Worm (Caenorhabditis elegans): ENCODE data around the gene F33A8.7.

F33A8.7 gene

ce11 chrII:11025566-11025965 lies at the start of gene F33A8.7:
TSS of gene F33A8.7 (minus strand) at chrII:11025666.
- TF ChIP-seq ztf-23 (GFP tag; IDR thresholded peaks at IDR 0.05), result no peak
- no peak for TF ChIP-seq cog-1 (tag; optimal IDR thresholded peaks at IDR 0.05)
- no peak for TF ChIP-seq klf-2 (GFP tag; conservative IDR thresholded peaks at IDR 0.05)
- TF ChIP-seq med-1 (GFP tag; optimal IDR thresholded peaks at IDR 0.05; ENCODE audit: insufficient read depth), result no peak
- TF ChIP-seq ztf-29 (GFP tag; IDR thresholded peaks at IDR 0.05), result no peak
- no peak for TF ChIP-seq flt-1 (GFP tag; IDR thresholded peaks at IDR 0.05)
- no peak for TF ChIP-seq T22C8.4 (GFP tag; IDR thresholded peaks at IDR 0.05)
- no peak for TF ChIP-seq ref-1 (GFP tag; conservative IDR thresholded peaks at IDR 0.05)

- no peak for TF ChIP-seq cog-1 (tag; optimal IDR thresholded peaks at IDR 0.05)
- no peak for TF ChIP-seq T22C8.4 (GFP tag; IDR thresholded peaks at IDR 0.05)
- no peak for TF ChIP-seq tab-1 (GFP tag; IDR thresholded peaks at IDR 0.05)
- TF ChIP-seq flt-1 (GFP tag; IDR thresholded peaks at IDR 0.05), result no peak
- TF ChIP-seq ref-1 (GFP tag; conservative IDR thresholded peaks at IDR 0.05), result no peak
- no peak for TF ChIP-seq med-1 (GFP tag; optimal IDR thresholded peaks at IDR 0.05; ENCODE audit: insufficient read depth)
- no peak for TF ChIP-seq ztf-23 (GFP tag; IDR thresholded peaks at IDR 0.05)
- TF ChIP-seq klf-2 (GFP tag; conservative IDR thresholded peaks at IDR 0.05), result no peak
- TF ChIP-seq ztf-29 (GFP tag; IDR thresholded peaks at IDR 0.05), result no peak
Measured at ce11 chrII:11072565-11072964, 47.1 kb upstream of the F33A8.7 start.

ce11 chrII:11064191-11064695 lies 38.8 kb upstream of the F33A8.7 start:
- TF ChIP-seq flt-1 (GFP tag; IDR thresholded peaks at IDR 0.05) (no peak), ref-1 (GFP tag; conservative IDR thresholded peaks at IDR 0.05) (no peak), med-1 (GFP tag; optimal IDR thresholded peaks at IDR 0.05; ENCODE audit: insufficient read depth) (no peak), cog-1 (tag; optimal IDR thresholded peaks at IDR 0.05) (no peak), tab-1 (GFP tag; IDR thresholded peaks at IDR 0.05) (no peak), klf-2 (GFP tag; conservative IDR thresholded peaks at IDR 0.05) (no peak), ztf-29 (GFP tag; IDR thresholded peaks at IDR 0.05) (no peak)

DNA sequence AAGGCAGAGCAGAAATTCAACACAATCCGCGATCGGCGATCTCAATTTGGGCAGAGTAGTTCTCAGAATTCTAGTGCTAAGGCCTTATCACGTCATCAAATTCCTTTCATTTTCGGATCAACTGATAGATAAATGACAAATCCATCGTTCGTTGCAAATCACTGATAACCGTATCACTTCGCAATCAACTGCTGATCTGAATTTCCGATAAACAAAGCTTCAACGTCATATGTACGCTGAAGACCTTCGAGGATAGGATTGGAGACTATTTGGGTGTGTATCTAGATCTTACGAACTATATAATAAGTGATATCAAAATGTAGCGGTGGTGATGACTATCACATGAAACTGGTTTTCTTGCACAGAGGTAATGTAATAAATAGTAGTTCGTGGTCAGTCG lies 31.8 kb upstream of the F33A8.7 start:
- TF ChIP-seq cog-1 (tag; optimal IDR thresholded peaks at IDR 0.05) (no peak), ztf-23 (GFP tag; IDR thresholded peaks at IDR 0.05) (no peak), flt-1 (GFP tag; IDR thresholded peaks at IDR 0.05) (no peak), klf-2 (GFP tag; conservative IDR thresholded peaks at IDR 0.05) (no peak), ztf-29 (GFP tag; IDR thresholded peaks at IDR 0.05) (no peak), T22C8.4 (GFP tag; IDR thresholded peaks at IDR 0.05) (no peak), med-1 (GFP tag; optimal IDR thresholded peaks at IDR 0.05; ENCODE audit: insufficient read depth) (no peak)

DNA sequence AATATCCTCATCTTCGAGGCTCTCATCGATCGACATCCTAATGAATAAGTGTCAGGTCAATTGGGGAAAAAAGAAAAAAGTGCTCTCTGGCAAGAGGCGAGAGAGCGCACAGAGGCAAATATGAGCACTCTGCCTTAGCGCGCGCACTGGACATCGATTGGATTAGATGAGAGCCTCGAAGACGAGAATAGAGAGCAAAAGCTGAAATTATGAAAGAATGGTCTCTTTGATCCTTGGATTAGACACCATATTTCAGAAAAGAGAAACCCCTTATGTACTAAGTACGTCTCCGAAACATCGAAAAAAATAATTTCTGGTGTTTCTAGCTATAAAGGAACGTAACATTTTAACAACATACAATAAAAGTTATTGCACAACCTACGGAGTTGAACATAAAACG lies 29.8 kb upstream of the F33A8.7 start, which contains the start of gene F45E10.2:
Gene F45E10.2, minus strand, starts transcription at position 101 of the 400 bp plus-strand sequence.
- TF ChIP-seq T22C8.4 (GFP tag; IDR thresholded peaks at IDR 0.05) (0 out of 2 replicates have a peak, but pooled peaks have one; percentile 13), klf-2 (GFP tag; conservative IDR thresholded peaks at IDR 0.05) (no peak), cog-1 (tag; optimal IDR thresholded peaks at IDR 0.05) (no peak), ztf-23 (GFP tag; IDR thresholded peaks at IDR 0.05) (no peak), med-1 (GFP tag; optimal IDR thresholded peaks at IDR 0.05; ENCODE audit: insufficient read depth) (no peak), ref-1 (GFP tag; conservative IDR thresholded peaks at IDR 0.05) (no peak), tab-1 (GFP tag; IDR thresholded peaks at IDR 0.05) (no peak), flt-1 (GFP tag; IDR thresholded peaks at IDR 0.05) (no peak), ztf-29 (GFP tag; IDR thresholded peaks at IDR 0.05) (no peak)

ce11 chrII:11052526-11052925 lies 27.1 kb upstream of the F33A8.7 start:
- TF ChIP-seq cog-1 (tag; optimal IDR thresholded peaks at IDR 0.05) (no peak), ref-1 (GFP tag; conservative IDR thresholded peaks at IDR 0.05) (no peak), med-1 (GFP tag; optimal IDR thresholded peaks at IDR 0.05; ENCODE audit: insufficient read depth) (no peak), ztf-23 (GFP tag; IDR thresholded peaks at IDR 0.05) (no peak)

ce11 chrII:11050678-11051077 lies 25.2 kb upstream of the F33A8.7 start:
- TF ChIP-seq ztf-23 (GFP tag; IDR thresholded peaks at IDR 0.05) (no peak), tab-1 (GFP tag; IDR thresholded peaks at IDR 0.05) (no peak), ztf-29 (GFP tag; IDR thresholded peaks at IDR 0.05) (no peak), ref-1 (GFP tag; conservative IDR thresholded peaks at IDR 0.05) (no peak), klf-2 (GFP tag; conservative IDR thresholded peaks at IDR 0.05) (no peak), flt-1 (GFP tag; IDR thresholded peaks at IDR 0.05) (no peak), T22C8.4 (GFP tag; IDR thresholded peaks at IDR 0.05) (no peak), med-1 (GFP tag; optimal IDR thresholded peaks at IDR 0.05; ENCODE audit: insufficient read depth) (no peak), cog-1 (tag; optimal IDR thresholded peaks at IDR 0.05) (no peak)

DNA sequence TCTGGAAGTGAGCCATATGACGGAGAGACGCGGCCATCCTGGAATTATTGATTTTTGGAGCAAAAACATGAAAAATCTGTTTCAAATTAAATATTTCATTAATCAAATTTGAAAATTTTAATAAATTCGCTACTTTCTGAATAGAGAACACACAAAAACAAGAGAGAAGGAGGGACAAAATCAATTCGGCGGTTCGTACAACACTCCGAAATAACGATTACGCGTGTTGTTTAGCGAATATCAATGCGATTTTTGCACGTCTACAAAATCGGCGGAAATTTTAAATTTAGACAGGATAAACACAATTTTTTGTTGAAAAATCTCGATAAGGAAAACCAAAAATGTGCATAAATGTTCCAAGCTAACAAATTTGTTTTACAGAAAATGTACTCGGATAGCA lies 24.4 kb upstream of the F33A8.7 start, which contains the start of the genes sdhd-1 and ilkp-1:
Gene sdhd-1, minus strand, starts transcription at position 38 of the 400 bp plus-strand sequence.
Gene ilkp-1, plus strand, starts transcription at position 380 of the 400 bp plus-strand sequence.
- TF ChIP-seq T22C8.4 (GFP tag; IDR thresholded peaks at IDR 0.05) (no peak), med-1 (GFP tag; optimal IDR thresholded peaks at IDR 0.05; ENCODE audit: insufficient read depth) (no peak), tab-1 (GFP tag; IDR thresholded peaks at IDR 0.05) (no peak), cog-1 (tag; optimal IDR thresholded peaks at IDR 0.05) (no peak), flt-1 (GFP tag; IDR thresholded peaks at IDR 0.05) (no peak), klf-2 (GFP tag; conservative IDR thresholded peaks at IDR 0.05) (no peak), ztf-23 (GFP tag; IDR thresholded peaks at IDR 0.05) (no peak), ztf-29 (GFP tag; IDR thresholded peaks at IDR 0.05) (no peak), ref-1 (GFP tag; conservative IDR thresholded peaks at IDR 0.05) (no peak)

ce11 chrII:11048930-11049329 lies 23.5 kb upstream of the F33A8.7 start, which contains the start of gene F33A8.4:
TSS of gene F33A8.4 (minus strand) at chrII:11049030.
- TF ChIP-seq T22C8.4 (GFP tag; IDR thresholded peaks at IDR 0.05) (no peak), cog-1 (tag; optimal IDR thresholded peaks at IDR 0.05) (no peak), ztf-29 (GFP tag; IDR thresholded peaks at IDR 0.05) (no peak), klf-2 (GFP tag; conservative IDR thresholded peaks at IDR 0.05) (no peak)

- no peak for TF ChIP-seq med-1 (GFP tag; optimal IDR thresholded peaks at IDR 0.05; ENCODE audit: insufficient read depth)
- TF ChIP-seq cog-1 (tag; optimal IDR thresholded peaks at IDR 0.05), result no peak
- TF ChIP-seq klf-2 (GFP tag; conservative IDR thresholded peaks at IDR 0.05), result no peak
- TF ChIP-seq flt-1 (GFP tag; IDR thresholded peaks at IDR 0.05), result no peak
- no peak for TF ChIP-seq ztf-23 (GFP tag; IDR thresholded peaks at IDR 0.05)
- TF ChIP-seq ref-1 (GFP tag; conservative IDR thresholded peaks at IDR 0.05), result no peak
- no peak for TF ChIP-seq tab-1 (GFP tag; IDR thresholded peaks at IDR 0.05)
- TF ChIP-seq T22C8.4 (GFP tag; IDR thresholded peaks at IDR 0.05), result no peak
- no peak for TF ChIP-seq ztf-29 (GFP tag; IDR thresholded peaks at IDR 0.05)
Measured at ce11 chrII:11045872-11046271, 20.4 kb upstream of the F33A8.7 start, which contains the start of gene col-83. TSS of gene col-83 (minus strand) at chrII:11045972.
